Worm (Caenorhabditis elegans): ENCODE data around the gene C27H6.9.

Gene C27H6.9

ce11 chrV:10012639-10013038 is 30.0 kb downstream of the C27H6.9 start:
- TF ChIP-seq alr-1 (tag; optimal IDR thresholded peaks at IDR 0.05; ENCODE audit: borderline replicate concordance), result no peak
- TF ChIP-seq lin-35 (GFP tag; optimal IDR thresholded peaks at IDR 0.05), result peak in 1 of 2 experiments; percentile 33
- peak; percentile 42 for TF ChIP-seq lin-14 (GFP tag; optimal IDR thresholded peaks at IDR 0.05)
- TF ChIP-seq elt-3 (tag; optimal IDR thresholded peaks at IDR 0.05), result peak in 5 of 6 experiments; percentile 71 to 98 (median 80)
- TF ChIP-seq blmp-1 (tag; optimal IDR thresholded peaks at IDR 0.05), result peak; percentile 65
- peak; percentile 41 for TF ChIP-seq pag-3 (tag; optimal IDR thresholded peaks at IDR 0.05; ENCODE audit: borderline replicate concordance, insufficient read depth)
- peak; percentile 42 for TF ChIP-seq elt-2 (tag; optimal IDR thresholded peaks at IDR 0.05)
- TF ChIP-seq tlp-1 (tag; optimal IDR thresholded peaks at IDR 0.05), result no peak

- no peak for TF ChIP-seq alr-1 (tag; optimal IDR thresholded peaks at IDR 0.05; ENCODE audit: borderline replicate concordance)
- no peak for TF ChIP-seq ztf-4 (tag; optimal IDR thresholded peaks at IDR 0.05)
Measured at ce11 chrV:10018291-10018690, 35.6 kb downstream of the C27H6.9 start.

ce11 chrV:10019083-10019624 is 36.5 kb downstream of the C27H6.9 start:
- no peak for TF ChIP-seq C16A3.4 (tag; optimal IDR thresholded peaks at IDR 0.05)
- TF ChIP-seq nhr-20 (tag; optimal IDR thresholded peaks at IDR 0.05), result no peak
- TF ChIP-seq nhr-11 (tag; optimal IDR thresholded peaks at IDR 0.05), result no peak
- no peak for TF ChIP-seq Y116A8C.19 (tag; optimal IDR thresholded peaks at IDR 0.05; ENCODE audit: borderline replicate concordance)
- no peak for TF ChIP-seq nhr-71 (tag; optimal IDR thresholded peaks at IDR 0.05)

ce11 chrV:10019934-10020333 is 37.3 kb downstream of the C27H6.9 start:
- TF ChIP-seq dpl-1 (GFP tag; optimal IDR thresholded peaks at IDR 0.05) (peak in 1 of 3 experiments; percentile 7), lsy-2 (tag; optimal IDR thresholded peaks at IDR 0.05) (peak in 1 of 2 experiments; percentile 28), nhr-71 (tag; optimal IDR thresholded peaks at IDR 0.05) (peak; percentile 43), snu-23 (GFP tag; optimal IDR thresholded peaks at IDR 0.05) (peak; percentile 38), C04F5.9 (tag; optimal IDR thresholded peaks at IDR 0.05) (no peak), fkh-8 (tag; optimal IDR thresholded peaks at IDR 0.05) (peak; percentile 52), elt-3 (tag; optimal IDR thresholded peaks at IDR 0.05) (no peak), lin-35 (GFP tag; optimal IDR thresholded peaks at IDR 0.05) (peak in 1 of 2 experiments; percentile 5), lin-14 (GFP tag; optimal IDR thresholded peaks at IDR 0.05) (peak; percentile 74), ceh-88 (GFP tag; IDR thresholded peaks at IDR 0.05) (no peak), nhr-85 (tag) (peak; percentile 67), mdl-1 (tag; optimal IDR thresholded peaks at IDR 0.05) (peak in 1 of 2 experiments; percentile 25), fos-1 (tag; optimal IDR thresholded peaks at IDR 0.05) (no peak)

ce11 chrV:10023062-10023536 is 40.4 kb downstream of the C27H6.9 start:
- TF ChIP-seq lin-13 (GFP tag; optimal IDR thresholded peaks at IDR 0.05) (no peak), unc-62 (GFP tag; optimal IDR thresholded peaks at IDR 0.05) (no peak), unc-130 (tag; optimal IDR thresholded peaks at IDR 0.05) (no peak), F16B12.6 (tag; optimal IDR thresholded peaks at IDR 0.05) (no peak), xbp-1 (tag; optimal IDR thresholded peaks at IDR 0.05) (no peak), swsn-7 (tag; optimal IDR thresholded peaks at IDR 0.05) (no peak), hpl-2 (GFP tag; optimal IDR thresholded peaks at IDR 0.05) (no peak), zag-1 (tag; optimal IDR thresholded peaks at IDR 0.05) (no peak), lin-15B (tag; optimal IDR thresholded peaks at IDR 0.05) (no peak), fkh-4 (tag; optimal IDR thresholded peaks at IDR 0.05; ENCODE audit: borderline replicate concordance) (no peak), Y116A8C.19 (tag; optimal IDR thresholded peaks at IDR 0.05; ENCODE audit: borderline replicate concordance) (no peak), lir-3 (tag; optimal IDR thresholded peaks at IDR 0.05; ENCODE audit: poor library complexity) (no peak), isw-1 (GFP tag; IDR thresholded peaks at IDR 0.05) (no peak), rnt-1 (tag; optimal IDR thresholded peaks at IDR 0.05) (no peak), hlh-4 (tag; optimal IDR thresholded peaks at IDR 0.05) (no peak), nhr-85 (tag) (no peak), lsy-2 (tag; optimal IDR thresholded peaks at IDR 0.05) (no peak), sup-37 (GFP tag; optimal IDR thresholded peaks at IDR 0.05) (no peak), nhr-71 (tag; optimal IDR thresholded peaks at IDR 0.05) (no peak)
